Worm (Caenorhabditis elegans) whole organism, L4 larva: Measurements from ENCODE around the gene rod-1.

ENCODE experiments used
- R02D3.7 ChIP-seq: fragments of 150-350 bp; sonication (generic microtip); optimal IDR thresholded peaks from 3 replicates; lab custom pipeline; 2014; ENCODE audit warnings: missing biosample characterization, missing genetic modification characterization
- T20F7.1 ChIP-seq: fragments of 200-800 bp; sonication (Bioruptor generic); optimal IDR thresholded peaks from 2 replicates; lab custom pipeline; 2018; ENCODE audit warnings: mild to moderate bottlenecking, missing genetic modification characterization, missing compliant biosample characterization
- ama-1 ChIP-seq: fragments of 150-350 bp; optimal IDR thresholded peaks from 2 replicates; lab custom pipeline; 2014; ENCODE audit warnings: inconsistent platforms, mixed read lengths
- attf-4 ChIP-seq: sonication (generic microtip); optimal IDR thresholded peaks from 3 replicates; lab custom pipeline; 2017; ENCODE audit warnings: missing biosample characterization, missing genetic modification characterization
- cey-2 ChIP-seq: sonication (generic microtip); optimal IDR thresholded peaks from 3 replicates; lab custom pipeline; 2017; ENCODE audit warnings: missing genetic modification characterization, mild to moderate bottlenecking, missing compliant biosample characterization, antibody characterized with exemption, borderline replicate concordance; ENCODE audit not compliant: insufficient read depth
- daf-16 ChIP-seq, 3 experiments: sonication (generic microtip); optimal IDR thresholded peaks; 2 replicates each; lab custom pipeline; 2016 to 2017; ENCODE audit warnings: missing genetic modification characterization in 3 of 3, missing genetic modification reagents in 3 of 3, mild to moderate bottlenecking in 2 of 3, missing compliant biosample characterization in 2 of 3, missing biosample characterization in 1 of 3, moderate library complexity in 1 of 3
- jun-1 ChIP-seq: fragments of 150-350 bp; optimal IDR thresholded peaks from 2 replicates; lab custom pipeline; 2014; ENCODE audit warnings: missing biosample characterization, missing genetic modification reagents, missing genetic modification characterization
- nhr-28 ChIP-seq: fragments of 150-350 bp; optimal IDR thresholded peaks from 2 replicates; lab custom pipeline; 2014; ENCODE audit warnings: missing biosample characterization, missing genetic modification characterization
- nhr-42 ChIP-seq: fragments of 200-800 bp; sonication (Bioruptor generic); IDR thresholded peaks from 2 replicates; pipeline ENCODE4 v1.3.6; 2022; ENCODE audit warnings: missing genetic modification characterization, missing compliant biosample characterization
- set-16 ChIP-seq: fragments of 200-800 bp; sonication (Bioruptor generic); IDR thresholded peaks from 2 replicates; pipeline ENCODE4 v1.3.6; 2022; ENCODE audit warnings: missing genetic modification reagents, missing genetic modification characterization, missing compliant biosample characterization
- unc-130 ChIP-seq: sonication (generic microtip); optimal IDR thresholded peaks from 2 replicates; lab custom pipeline; 2016; ENCODE audit warnings: missing genetic modification reagents, missing genetic modification characterization, missing compliant biosample characterization

DNA sequence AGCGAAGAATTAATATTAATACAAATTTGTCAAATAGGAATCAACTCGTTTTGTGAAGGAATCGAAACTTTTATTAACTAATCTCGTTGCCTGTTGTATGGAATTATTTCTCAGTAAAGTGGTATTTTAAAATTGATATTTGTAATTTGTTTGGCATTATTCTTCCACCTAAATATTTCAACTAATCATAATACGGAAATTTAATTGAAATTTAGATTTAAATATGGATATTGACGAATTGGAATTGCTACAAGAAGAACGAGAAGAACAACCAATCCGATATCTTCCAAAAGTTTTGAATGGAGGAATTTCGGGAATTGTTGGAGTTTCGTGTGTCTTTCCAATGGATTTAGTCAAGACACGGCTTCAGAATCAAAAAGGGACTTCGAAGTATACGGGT is 3.4 kb upstream of the rod-1 start, which contains the start of gene slc-25A18.2:
- TF ChIP-seq T20F7.1 (GFP tag; lab: Kevin White, UChicago), result no peak
- no peak for TF ChIP-seq R02D3.7
- no peak for TF ChIP-seq daf-16 (GFP tag; optimal IDR thresholded peaks at IDR 0.05; lab: Kevin White, UChicago)
- no peak for TF ChIP-seq daf-16 (tag; optimal IDR thresholded peaks at IDR 0.05; lab: Kevin White, UChicago)
- TF ChIP-seq attf-4 (tag; lab: Kevin White, UChicago), result no peak
- TF ChIP-seq jun-1, result no peak
- no peak for TF ChIP-seq nhr-28 (tag; lab: Kevin White, UChicago)
- no peak for TF ChIP-seq set-16
- TF ChIP-seq ama-1 (lab: Kevin White, UChicago), result no peak
- no peak for TF ChIP-seq nhr-42 (GFP tag; lab: Robert Waterston, UW)
- no peak for TF ChIP-seq unc-130 (GFP tag; lab: Kevin White, UChicago)
- no peak for TF ChIP-seq cey-2 (tag; lab: Kevin White, UChicago)
